Fruit fly (Drosophila melanogaster): ENCODE measurements around the gene Ugt36D1.

Gene Ugt36D1

DNA sequence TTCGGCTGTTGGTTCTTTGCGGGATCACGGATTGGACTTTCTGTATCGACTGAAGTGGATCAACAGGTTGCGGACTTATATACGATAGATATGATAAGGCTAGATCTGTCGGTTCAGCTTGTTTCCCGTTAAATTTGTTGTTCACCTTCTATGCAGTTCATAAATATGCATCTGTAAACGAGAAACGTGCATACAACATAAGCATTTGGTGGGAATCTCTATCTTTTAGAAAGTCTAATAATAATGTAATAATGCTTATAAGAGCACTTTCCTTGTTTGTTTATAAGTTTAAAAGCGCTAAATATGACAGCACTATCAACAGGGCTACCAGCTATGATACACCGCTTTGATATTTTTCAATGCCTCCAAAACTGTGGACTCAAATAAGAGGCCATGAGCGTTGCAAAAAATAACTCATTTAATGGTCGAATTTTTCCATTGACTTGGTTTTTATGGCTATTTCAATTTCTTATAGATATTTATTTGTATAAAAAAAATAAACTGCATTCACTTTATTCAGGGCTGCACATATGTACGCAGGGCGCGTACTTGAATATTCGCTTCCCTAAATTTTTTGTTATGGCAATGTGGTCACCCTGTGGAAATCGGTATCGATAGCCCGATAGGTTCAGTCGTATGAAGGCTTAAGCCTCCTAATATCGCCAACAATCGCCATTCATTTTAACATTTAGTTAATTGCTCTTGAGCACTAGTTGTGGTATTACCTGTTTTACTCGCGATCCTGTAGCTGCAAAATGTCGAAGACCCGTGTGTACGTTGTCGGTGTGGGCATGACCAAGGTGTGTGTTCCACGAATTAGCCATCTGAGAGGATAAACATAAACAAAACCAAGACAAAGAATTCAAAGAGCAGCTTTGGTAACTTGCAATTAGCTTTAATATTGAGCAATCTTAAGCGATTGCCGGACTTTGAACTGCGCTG, 7.5 kb downstream of the Ugt36D1 start, which contains the start of the genes CG17597 and ScpX:
Gene CG17597, minus strand, starts transcription at position 567 of the 942 bp plus-strand sequence.
Gene ScpX, plus strand, starts transcription at position 643 of the 942 bp plus-strand sequence.
- TF ChIP-seq CTCF (optimal IDR thresholded peaks at IDR 0.05) (no peak), CG8478 (optimal IDR thresholded peaks at IDR 0.05) (no peak)

DNA sequence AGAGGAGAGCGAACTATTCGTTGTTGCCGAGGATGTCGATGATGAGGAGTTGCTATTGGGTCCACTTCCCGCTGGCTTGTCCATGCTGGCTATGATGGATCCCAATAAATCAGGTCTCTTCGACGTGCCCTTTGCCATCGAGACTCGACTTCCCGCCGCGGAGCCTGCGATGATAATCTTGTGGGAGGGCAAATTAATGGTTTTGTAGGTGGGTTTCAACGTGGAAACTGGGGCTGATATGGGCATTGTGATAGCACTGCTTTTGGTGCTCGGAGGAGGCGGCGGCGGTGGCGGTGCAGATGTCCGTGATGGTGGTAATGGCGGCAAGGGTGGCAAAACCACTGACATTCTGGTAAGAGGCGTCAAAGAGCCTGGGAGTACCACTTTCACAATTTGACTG, 11.2 kb downstream of the Ugt36D1 start:
- no peak for TF ChIP-seq CG8478 (optimal IDR thresholded peaks at IDR 0.05)

DNA sequence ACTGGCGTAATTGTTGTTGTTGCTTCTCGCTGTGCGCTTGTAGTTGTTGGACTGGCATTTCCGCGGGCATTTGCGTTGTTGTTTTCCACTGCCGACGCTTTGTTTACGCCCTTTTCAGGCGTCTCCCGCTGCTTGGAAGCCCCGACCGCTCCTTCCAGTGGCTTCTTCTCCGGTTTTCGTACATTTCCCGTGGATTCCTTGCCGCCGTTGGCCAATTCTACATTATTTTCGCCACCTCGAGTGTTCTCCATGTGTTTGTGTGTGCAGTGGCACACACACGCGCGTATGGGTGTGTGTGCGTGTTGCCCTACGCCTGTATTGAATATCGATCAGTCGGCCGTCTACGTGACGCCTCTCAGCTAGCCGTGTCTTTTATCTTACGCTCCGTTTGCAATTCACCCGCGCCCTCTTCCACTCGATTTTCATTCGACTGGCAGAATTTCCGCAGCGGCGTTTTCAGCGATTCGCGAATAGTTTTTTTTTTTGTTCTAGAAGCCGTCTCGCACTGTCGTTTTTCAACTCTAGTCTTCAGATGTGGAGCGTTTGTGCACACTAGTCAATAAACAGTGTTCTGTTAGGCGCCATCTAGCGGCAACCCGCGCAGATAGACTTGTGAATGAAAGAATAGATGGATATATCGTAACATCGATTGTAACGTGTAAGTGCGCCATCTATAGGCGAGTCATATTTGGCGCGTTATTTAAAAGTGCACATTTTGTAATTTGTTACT, 16.0 kb downstream of the Ugt36D1 start, which contains the start of gene CG10600:
Gene CG10600, minus strand, starts transcription at position 537 of the 730 bp plus-strand sequence.
- TF ChIP-seq CTCF (optimal IDR thresholded peaks at IDR 0.05) (peak; percentile 99), CG8478 (optimal IDR thresholded peaks at IDR 0.05) (no peak)

DNA sequence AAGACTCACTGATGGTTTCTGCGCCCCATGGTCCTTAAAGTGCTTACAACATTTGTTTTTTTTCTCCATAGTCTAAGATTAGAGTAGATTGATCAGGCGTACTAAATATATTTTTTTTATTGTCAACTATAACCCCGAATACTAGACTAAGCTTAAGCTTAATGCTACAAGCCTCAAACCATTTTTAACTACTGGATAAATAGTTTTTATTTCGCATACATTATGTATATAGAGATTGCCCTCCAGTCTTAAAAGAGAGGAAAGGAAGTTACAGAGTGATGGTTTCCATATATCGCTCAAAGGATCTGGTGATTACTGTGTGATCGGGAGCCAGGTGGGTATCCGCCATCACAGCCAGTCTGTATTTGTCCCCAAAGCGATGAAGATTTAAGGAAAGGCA, 17.9 kb downstream of the Ugt36D1 start, which contains the start of gene CG31752:
Gene CG31752, minus strand, starts transcription at position 101 of the 400 bp plus-strand sequence.
- TF ChIP-seq CTCF (optimal IDR thresholded peaks at IDR 0.05) (no peak), CG8478 (optimal IDR thresholded peaks at IDR 0.05) (no peak)

DNA sequence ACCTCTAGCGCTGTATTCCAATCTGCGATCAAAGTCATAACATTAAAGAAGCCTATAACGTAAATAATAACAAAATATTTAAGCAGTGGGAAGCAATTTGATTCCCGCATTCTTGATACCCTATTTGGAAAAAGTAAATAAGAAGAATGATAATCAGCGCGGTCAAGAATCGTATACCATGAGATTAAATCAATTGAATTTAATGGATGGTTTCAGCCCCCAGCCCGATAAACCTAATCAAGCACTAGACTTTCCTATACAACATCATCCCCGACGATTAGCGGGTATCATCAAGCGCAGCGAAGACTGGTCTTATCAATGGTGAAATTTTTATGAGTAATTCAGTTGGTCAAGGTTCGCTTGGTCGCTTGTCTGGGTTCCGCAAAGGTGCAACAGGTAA, 20.2 kb downstream of the Ugt36D1 start:
- TF ChIP-seq CG8478 (optimal IDR thresholded peaks at IDR 0.05), result no peak
- no peak for TF ChIP-seq CTCF (optimal IDR thresholded peaks at IDR 0.05)

DNA sequence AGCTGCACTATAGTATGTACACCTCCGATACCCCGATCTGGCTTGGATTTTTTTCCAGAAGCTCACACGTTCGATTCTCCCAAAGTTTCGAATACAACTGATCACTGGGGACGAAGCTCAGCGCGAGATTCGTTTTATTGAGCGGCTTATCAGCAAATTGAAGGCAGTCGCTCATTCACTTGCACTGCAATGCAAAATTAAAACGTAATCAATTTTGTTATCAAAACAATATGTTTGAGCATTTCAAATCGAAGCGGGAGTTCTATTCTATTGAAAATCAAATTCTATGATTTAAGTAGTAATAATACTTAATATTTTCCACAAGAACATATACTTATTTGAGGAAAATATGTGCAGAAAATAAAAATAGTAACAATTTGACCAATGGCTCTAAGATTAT, 21.1 kb downstream of the Ugt36D1 start, which contains the start of gene CG33120:
Gene CG33120, minus strand, starts transcription at position 101 of the 400 bp plus-strand sequence.
- TF ChIP-seq CG8478 (optimal IDR thresholded peaks at IDR 0.05) (no peak), CTCF (optimal IDR thresholded peaks at IDR 0.05) (no peak)

DNA sequence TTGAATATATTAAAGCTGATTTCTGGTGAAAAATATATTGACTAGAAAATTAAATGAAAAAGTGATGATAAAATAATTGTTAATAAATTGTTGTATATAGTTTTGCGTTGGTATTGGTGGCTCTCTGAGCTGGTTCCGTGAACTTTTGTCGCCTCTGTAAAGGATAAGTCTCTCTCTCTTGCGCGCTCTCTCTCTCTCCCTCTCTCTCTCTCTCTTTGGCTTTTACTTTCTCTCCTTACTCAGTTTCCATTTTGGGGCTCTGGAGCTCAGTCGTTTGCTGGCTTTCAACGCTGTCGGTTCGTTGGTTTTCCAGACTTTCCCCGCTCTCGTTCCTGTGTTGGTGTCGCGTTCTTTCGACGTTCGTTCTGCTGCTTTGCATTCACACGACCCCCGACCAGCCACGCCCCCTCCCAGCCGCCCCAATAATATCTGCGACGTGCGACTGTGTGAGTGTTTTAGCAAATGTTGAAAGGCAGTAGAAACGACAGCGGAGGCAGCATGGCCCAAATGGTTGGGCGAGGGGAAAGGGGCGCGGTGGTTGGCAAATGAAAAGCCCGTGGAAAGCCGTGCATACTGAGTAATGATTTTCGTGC, 21.7 kb downstream of the Ugt36D1 start, which contains the start of gene CG17321:
Gene CG17321, plus strand, starts transcription at position 268 of the 593 bp plus-strand sequence.
- TF ChIP-seq CG8478 (optimal IDR thresholded peaks at IDR 0.05), result no peak
- TF ChIP-seq CTCF (optimal IDR thresholded peaks at IDR 0.05), result no peak

DNA sequence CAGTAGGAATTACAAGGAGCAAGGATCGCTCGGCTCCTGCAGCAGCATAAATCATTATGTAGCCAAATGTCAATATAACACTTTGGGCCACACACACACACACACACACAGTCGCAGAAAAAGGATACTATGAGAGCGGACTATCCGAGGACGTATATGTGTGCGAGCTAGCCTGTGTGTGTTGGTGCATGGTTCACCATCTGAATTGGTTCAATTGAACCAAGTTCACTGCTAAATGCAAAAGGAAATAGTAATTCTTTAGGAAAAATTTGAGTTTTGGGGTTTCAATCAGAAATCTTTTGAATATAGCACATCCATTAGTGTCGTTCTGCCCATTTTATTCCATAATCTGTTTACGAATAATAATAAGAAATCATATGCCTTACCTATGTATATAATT, 22.8 kb downstream of the Ugt36D1 start:
- TF ChIP-seq CG8478 (optimal IDR thresholded peaks at IDR 0.05) (no peak), CTCF (optimal IDR thresholded peaks at IDR 0.05) (no peak)

DNA sequence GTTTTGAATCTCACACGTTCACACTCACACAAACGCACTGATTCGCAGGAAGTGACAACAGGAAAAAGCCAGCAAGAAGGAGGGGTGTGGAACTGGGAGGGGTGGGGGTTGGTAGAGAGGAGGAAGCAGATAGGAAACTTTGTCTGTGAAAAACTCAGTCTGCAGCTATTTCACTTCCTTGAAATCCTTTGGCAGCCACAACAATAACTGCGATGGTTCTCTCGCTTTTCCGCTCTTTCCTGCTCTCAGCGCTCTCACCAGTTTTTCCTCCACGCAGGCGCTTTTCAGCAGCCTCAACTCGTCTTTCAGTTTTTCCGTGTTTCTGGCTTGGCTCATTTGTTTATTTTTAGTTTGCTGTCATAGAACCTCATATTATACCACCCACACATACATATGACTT, 23.5 kb downstream of the Ugt36D1 start:
- TF ChIP-seq CG8478 (optimal IDR thresholded peaks at IDR 0.05), result no peak
- TF ChIP-seq CTCF (optimal IDR thresholded peaks at IDR 0.05), result no peak

DNA sequence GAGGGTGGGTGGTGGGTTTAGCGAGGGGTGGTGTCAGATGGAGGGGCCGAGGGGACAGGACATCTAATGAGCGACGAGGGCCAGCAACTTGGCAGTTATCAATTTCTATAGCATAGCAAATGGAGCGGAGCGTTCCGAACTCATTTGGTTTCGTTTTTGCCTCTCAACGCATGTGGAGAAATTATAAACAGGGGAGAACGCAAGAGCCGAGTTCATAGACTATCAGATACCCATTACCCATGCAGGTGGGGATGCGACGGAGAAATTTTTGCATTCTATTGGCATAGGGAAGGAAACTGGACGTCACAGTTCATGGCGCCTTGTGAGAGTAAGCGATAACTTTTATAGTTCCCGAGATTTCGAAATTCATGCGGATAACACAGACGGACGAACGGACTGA, 28.9 kb downstream of the Ugt36D1 start:
- TF ChIP-seq CG8478 (optimal IDR thresholded peaks at IDR 0.05), result no peak

DNA sequence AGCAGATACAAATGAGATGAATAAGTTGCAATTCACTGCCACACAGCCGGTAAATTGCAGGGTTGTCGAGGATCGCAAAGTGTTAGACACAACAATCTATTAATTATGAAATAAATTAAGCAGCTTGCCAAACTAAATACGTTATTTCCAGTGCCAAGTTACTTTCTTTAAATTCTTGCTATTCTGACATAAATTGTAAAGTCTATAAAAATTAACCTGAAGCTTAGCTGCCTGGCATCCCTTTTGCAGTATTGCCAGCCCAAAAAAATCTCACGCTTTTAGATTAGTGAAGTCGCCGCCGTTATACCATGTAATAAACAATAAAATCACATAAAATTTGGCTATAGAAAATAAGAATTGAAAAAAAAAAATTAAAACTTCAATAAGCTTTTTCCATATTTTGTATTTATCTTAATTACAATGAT, 34.3 kb downstream of the Ugt36D1 start:
- no peak for TF ChIP-seq CG8478 (optimal IDR thresholded peaks at IDR 0.05)

DNA sequence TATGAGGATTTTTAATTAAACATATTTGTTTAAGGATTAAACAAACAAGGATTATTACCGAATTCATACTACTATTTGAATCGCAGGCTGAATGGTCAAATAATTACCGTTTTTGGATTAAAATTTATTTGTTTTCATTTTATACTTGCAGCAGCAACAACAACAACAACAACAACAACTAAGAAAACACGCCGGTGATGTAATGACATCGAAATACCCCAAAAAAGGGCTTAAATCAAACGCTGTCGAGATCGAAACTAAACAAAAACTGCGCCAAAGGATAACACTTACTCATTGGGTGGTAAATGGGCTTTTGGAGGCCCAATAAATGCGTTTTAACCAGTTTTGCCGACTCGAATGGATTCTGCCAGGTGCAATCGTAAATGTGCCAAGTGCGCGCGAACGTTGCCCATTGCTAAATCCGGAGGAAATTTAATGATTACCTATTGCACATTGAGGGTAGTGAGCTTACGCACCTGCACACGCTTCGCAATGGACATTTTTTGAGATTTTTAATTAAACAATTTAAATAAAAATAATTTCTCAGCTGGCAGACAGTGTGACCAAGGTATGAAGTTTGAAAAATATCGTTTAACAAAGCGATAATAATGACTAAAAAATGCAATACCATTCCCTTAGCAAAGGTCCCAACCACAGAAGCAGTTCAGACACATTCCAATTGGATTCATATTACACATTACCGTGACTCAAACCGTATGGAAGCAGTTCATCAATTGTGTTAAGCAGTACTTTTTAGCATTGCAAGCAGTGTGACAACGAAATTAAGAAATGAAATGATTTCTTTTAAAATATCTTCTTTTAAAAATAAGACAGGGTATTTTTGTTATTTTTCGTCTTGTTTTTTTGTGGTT, 35.5 kb downstream of the Ugt36D1 start, which contains the start of the genes CG10602 and mRpL13:
Gene CG10602, minus strand, starts transcription at position 588 of the 872 bp plus-strand sequence.
Gene mRpL13, minus strand, starts transcription at position 588 of the 872 bp plus-strand sequence.
- no peak for TF ChIP-seq CG8478 (optimal IDR thresholded peaks at IDR 0.05)
- TF ChIP-seq CTCF (optimal IDR thresholded peaks at IDR 0.05), result peak; percentile 58 to 80

DNA sequence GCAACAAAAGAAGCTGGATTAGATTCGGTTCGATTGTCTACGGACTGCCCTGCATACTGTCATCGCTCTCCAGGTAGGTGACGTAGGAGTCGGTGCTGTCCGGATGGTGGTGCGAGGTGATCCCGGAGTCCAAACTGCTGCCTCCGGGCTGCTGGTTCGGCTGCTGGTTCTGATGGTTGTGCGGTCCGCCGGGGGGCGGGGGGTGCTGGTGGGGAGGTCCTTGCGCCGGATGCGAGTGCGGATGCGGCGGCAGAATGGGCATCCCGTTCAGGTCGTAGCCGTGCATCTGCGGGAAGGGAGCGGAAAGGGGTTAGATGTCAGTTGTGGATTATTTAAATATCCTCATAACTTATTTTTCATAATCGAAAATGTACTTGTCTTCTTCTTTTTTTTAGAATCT, 37.6 kb downstream of the Ugt36D1 start:
- TF ChIP-seq CTCF (optimal IDR thresholded peaks at IDR 0.05) (no peak), CG8478 (optimal IDR thresholded peaks at IDR 0.05) (no peak)

DNA sequence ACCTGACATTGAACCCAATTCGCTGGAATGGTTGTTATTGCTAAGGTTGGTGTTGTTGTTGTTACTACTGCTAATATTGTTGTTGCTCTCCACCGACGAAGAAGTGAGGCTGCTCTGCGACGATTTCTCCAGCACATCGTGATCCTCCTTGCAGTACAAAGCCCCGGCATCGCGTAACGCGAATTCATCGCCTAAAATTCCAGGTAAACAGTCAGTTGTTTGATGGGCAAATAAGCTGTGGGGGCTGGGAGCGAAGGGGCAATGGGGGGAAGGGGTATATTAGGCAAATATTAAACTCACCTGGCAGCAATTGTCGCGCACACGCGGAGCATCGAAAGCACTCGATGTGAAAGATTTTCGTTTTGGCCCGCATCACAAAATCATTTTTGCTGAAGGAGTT, 40.7 kb downstream of the Ugt36D1 start:
- TF ChIP-seq CTCF (optimal IDR thresholded peaks at IDR 0.05), result no peak
- no peak for TF ChIP-seq CG8478 (optimal IDR thresholded peaks at IDR 0.05)
